Worm (Caenorhabditis elegans) whole organism, L4 larva: ENCODE results near the gene irld-2.

Experiments used
- T26A8.4 ChIP-seq: fragments of 200-800 bp; sonication (Bioruptor generic); IDR thresholded peaks from 2 replicates; pipeline ENCODE4 v1.3.6; 2022; ENCODE audit warnings: missing genetic modification characterization, missing compliant biosample characterization
- ceh-28 ChIP-seq: fragments of 150-350 bp; optimal IDR thresholded peaks from 2 replicates; lab custom pipeline; 2014; ENCODE audit warnings: missing biosample characterization, missing genetic modification reagents, missing genetic modification characterization
- daf-12 ChIP-seq: fragments of 150-350 bp; optimal IDR thresholded peaks from 2 replicates; lab custom pipeline; 2014; ENCODE audit warnings: missing biosample characterization, missing genetic modification reagents, missing genetic modification characterization
- dpl-1 ChIP-seq: fragments of 150-350 bp; optimal IDR thresholded peaks from 2 replicates; lab custom pipeline; 2014; ENCODE audit warnings: missing biosample characterization, missing genetic modification reagents, missing genetic modification characterization
- hmg-1.1 ChIP-seq: fragments of 200-800 bp; sonication (Bioruptor generic); IDR thresholded peaks from 2 replicates; pipeline ENCODE4 v1.3.6; 2022; ENCODE audit warnings: missing genetic modification reagents, missing genetic modification characterization, missing compliant biosample characterization
- jun-1 ChIP-seq: fragments of 150-350 bp; optimal IDR thresholded peaks from 2 replicates; lab custom pipeline; 2014; ENCODE audit warnings: missing biosample characterization, missing genetic modification reagents, missing genetic modification characterization
- mdl-1 ChIP-seq, 2 experiments: fragments of 150-350 bp in 1 of 2; sonication (generic microtip) in 1 of 2; optimal IDR thresholded peaks; 2 replicates each; lab custom pipeline; 2014 to 2017; ENCODE audit warnings: missing biosample characterization in 2 of 2, missing genetic modification characterization in 2 of 2
- nhr-77 ChIP-seq: fragments of 150-350 bp; optimal IDR thresholded peaks from 2 replicates; lab custom pipeline; 2014; ENCODE audit warnings: missing biosample characterization, missing genetic modification characterization
- pha-4 ChIP-seq, 2 experiments: fragments of 150-350 bp in 1 of 2; fragments of 200-800 bp in 1 of 2; sonication (Bioruptor generic) in 1 of 2; IDR thresholded peaks in 1 of 2; optimal IDR thresholded peaks in 1 of 2; 2 replicates each; pipeline versions ENCODE4 v1.3.6 to Lab custom; 2014 to 2022; ENCODE audit warnings: missing genetic modification characterization in 2 of 2, missing genetic modification reagents in 2 of 2, missing biosample characterization in 1 of 2, missing compliant biosample characterization in 1 of 2
- pqm-1 ChIP-seq: sonication (generic microtip); optimal IDR thresholded peaks from 2 replicates; lab custom pipeline; 2017; ENCODE audit warnings: missing biosample characterization, missing genetic modification characterization
- unc-62 ChIP-seq, 3 experiments: fragments of 150-350 bp in 1 of 3; sonication (generic microtip); optimal IDR thresholded peaks in 2 of 3; peaks in 1 of 3; 1 replicate in 1 of 3; 2 replicates in 2 of 3; lab custom pipeline; 2014 to 2017; ENCODE audit warnings: missing biosample characterization in 3 of 3, missing genetic modification characterization in 3 of 3, missing genetic modification reagents in 3 of 3, missing genotype in 1 of 3
- zip-2 ChIP-seq: fragments of 150-350 bp; optimal IDR thresholded peaks from 2 replicates; lab custom pipeline; 2014; ENCODE audit warnings: missing biosample characterization, missing genetic modification characterization

ce11 chrX:13387497-13387953 is 7.3 kb downstream of the irld-2 start, which contains the start of gene C49F8.3:
- TF ChIP-seq T26A8.4 (GFP tag; lab: Robert Waterston, UW) (no peak), jun-1 (tag; lab: Kevin White, UChicago) (no peak), pha-4 (GFP tag; IDR thresholded peaks at IDR 0.05; lab: Robert Waterston, UW) (no peak), pha-4 (tag; optimal IDR thresholded peaks at IDR 0.05; lab: Kevin White, UChicago) (no peak), unc-62 (GFP tag; optimal IDR thresholded peaks at IDR 0.05 in 1 of 2; lab: Kevin White, UChicago) (peak in 1 of 2 experiments; percentile 11), unc-62 (tag; optimal IDR thresholded peaks at IDR 0.05; lab: Kevin White, UChicago) (no peak), mdl-1 (tag; optimal IDR thresholded peaks at IDR 0.05; lab: Kevin White, UChicago) (no peak), nhr-77 (tag; lab: Kevin White, UChicago) (no peak), daf-12 (tag; lab: Kevin White, UChicago) (no peak), dpl-1 (GFP tag; lab: Kevin White, UChicago) (no peak), hmg-1.1 (GFP tag; lab: Robert Waterston, UW) (no peak), pqm-1 (tag; lab: Kevin White, UChicago) (no peak), ceh-28 (no peak), zip-2 (tag; lab: Kevin White, UChicago) (no peak)
